Fruit fly (Drosophila melanogaster): ENCODE data around the gene CG18418.

DNA sequence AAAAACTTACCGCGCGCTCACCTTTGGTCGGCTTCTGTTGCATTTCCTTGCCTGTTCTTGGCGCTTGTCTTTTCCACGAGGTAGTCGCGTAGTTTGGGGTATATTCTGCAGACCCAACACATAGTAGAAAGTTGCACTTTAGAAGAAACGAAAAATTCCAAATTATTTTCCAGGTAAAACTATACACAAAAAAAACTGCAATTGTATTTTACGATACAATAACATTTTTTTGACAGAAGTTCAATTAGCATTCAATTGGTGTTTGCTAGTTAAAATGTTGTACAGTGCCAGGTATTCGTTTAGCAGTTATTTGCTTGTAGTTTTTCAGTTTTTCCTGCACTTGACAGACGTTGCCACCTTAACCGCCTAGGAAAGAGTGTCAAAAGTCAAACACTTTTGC, 18.7 kb upstream of the CG18418 start:
- no peak for TF ChIP-seq CG7045 (GFP tag; optimal IDR thresholded peaks at IDR 0.05)
- TF ChIP-seq Mnt (GFP tag; optimal IDR thresholded peaks at IDR 0.05), result no peak
- no peak for TF ChIP-seq tj (GFP tag; optimal IDR thresholded peaks at IDR 0.05)
- no peak for TF ChIP-seq toe (GFP tag; optimal IDR thresholded peaks at IDR 0.05)
- no peak for TF ChIP-seq CG5204 (GFP tag; optimal IDR thresholded peaks at IDR 0.05)
- no peak for TF ChIP-seq CG12768 (GFP tag; optimal IDR thresholded peaks at IDR 0.05)
- TF ChIP-seq Hr96 (GFP tag; optimal IDR thresholded peaks at IDR 0.05), result no peak
- no peak for TF ChIP-seq CG7101 (tag; optimal IDR thresholded peaks at IDR 0.05)
- TF ChIP-seq cnc (optimal IDR thresholded peaks at IDR 0.05), result no peak
- no peak for TF ChIP-seq Crg-1 (GFP tag; optimal IDR thresholded peaks at IDR 0.05)
- no peak for TF ChIP-seq CG1620 (GFP tag; optimal IDR thresholded peaks at IDR 0.05)
- TF ChIP-seq CG11617 (GFP tag; optimal IDR thresholded peaks at IDR 0.05), result no peak
- TF ChIP-seq bab1 (GFP tag; optimal IDR thresholded peaks at IDR 0.05), result no peak

Data from whole organism, adult.